Fruit fly (Drosophila melanogaster): ENCODE data around the gene CG18171.

Gene CG18171

DNA sequence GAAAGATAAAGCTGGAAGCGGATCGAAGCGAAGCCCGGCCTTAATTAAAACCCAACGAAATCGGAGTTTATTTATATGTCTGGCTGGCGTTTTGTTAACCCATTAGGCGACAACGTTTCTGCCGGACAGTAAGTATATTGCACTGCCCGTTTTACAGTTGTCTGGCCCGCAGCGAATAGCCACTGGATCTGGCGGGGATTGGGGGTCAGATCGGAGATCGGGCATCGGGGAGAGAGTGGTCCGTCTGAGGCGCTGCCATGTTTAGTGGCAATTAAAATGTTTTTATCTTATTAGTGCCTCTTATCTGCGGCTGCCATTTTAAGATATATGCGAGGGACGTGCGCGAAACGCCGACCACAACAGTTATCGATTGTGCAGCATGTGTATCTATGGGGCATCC, 13.8 kb downstream of the CG18171 start:
- TF ChIP-seq dsf (GFP tag; optimal IDR thresholded peaks at IDR 0.05; ENCODE audit: borderline replicate concordance) (no peak), Abd-B (GFP tag; optimal IDR thresholded peaks at IDR 0.05) (no peak), CG9705 (GFP tag; optimal IDR thresholded peaks at IDR 0.05) (no peak), foxo (GFP tag; optimal IDR thresholded peaks at IDR 0.05) (no peak), OdsH (GFP tag; optimal IDR thresholded peaks at IDR 0.05) (no peak), Vsx2 (GFP tag; optimal IDR thresholded peaks at IDR 0.05; ENCODE audit: partially characterized antibody) (no peak), br (GFP tag; optimal IDR thresholded peaks at IDR 0.05) (no peak)

DNA sequence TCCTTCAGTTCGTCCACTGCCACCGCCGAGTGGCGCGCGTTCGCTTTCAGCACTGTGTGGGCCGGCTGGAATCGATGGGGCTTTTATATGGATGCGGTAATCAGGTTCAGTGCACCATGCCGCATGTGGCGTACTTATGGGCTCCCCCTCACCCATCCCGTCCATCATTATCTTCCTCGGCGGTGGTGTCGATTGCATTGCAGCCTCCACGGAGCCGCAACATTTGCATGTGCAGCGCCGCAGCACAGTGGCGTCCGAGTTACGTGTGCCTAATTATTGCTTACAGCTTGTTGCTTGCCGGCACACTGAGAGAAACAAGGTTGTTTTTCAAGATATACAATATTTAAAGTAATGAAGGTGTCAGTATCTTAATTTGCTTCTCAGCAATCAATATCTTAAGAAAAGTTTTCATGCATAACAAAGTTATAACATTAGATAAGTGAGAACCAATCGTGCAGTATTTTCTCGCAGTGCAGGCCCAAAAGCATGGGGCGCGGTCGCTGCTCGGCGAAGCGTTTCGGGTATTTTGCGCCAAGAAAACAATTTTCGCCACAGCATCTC, 20.5 kb downstream of the CG18171 start, which contains the start of gene CG13931:
TSS of gene CG13931 (minus strand) at position 41 of the 561 bp plus-strand sequence.
- TF ChIP-seq br (GFP tag; optimal IDR thresholded peaks at IDR 0.05) (peak; percentile 28), Sp1 (GFP tag; optimal IDR thresholded peaks at IDR 0.05) (peak; percentile 29), Hnf4 (GFP tag; optimal IDR thresholded peaks at IDR 0.05) (no peak), CG9705 (GFP tag; optimal IDR thresholded peaks at IDR 0.05) (no peak), h (GFP tag; optimal IDR thresholded peaks at IDR 0.05) (peak; percentile 28), HLH106 (tag; optimal IDR thresholded peaks at IDR 0.05) (peak; percentile 22), Abd-B (GFP tag; optimal IDR thresholded peaks at IDR 0.05) (no peak), brk (GFP tag; optimal IDR thresholded peaks at IDR 0.05) (no peak), OdsH (GFP tag; optimal IDR thresholded peaks at IDR 0.05) (peak; percentile 16), dmrt93B (GFP tag; optimal IDR thresholded peaks at IDR 0.05) (peak; percentile 13), jim (GFP tag; optimal IDR thresholded peaks at IDR 0.05) (no peak), ey (GFP tag; optimal IDR thresholded peaks at IDR 0.05) (peak; percentile 31), rgr (GFP tag; optimal IDR thresholded peaks at IDR 0.05) (peak; percentile 31), tai (GFP tag; optimal IDR thresholded peaks at IDR 0.05) (no peak), pan (optimal IDR thresholded peaks at IDR 0.05) (no peak), foxo (GFP tag; optimal IDR thresholded peaks at IDR 0.05) (peak in 1 of 2 experiments; percentile 41), sage (GFP tag; optimal IDR thresholded peaks at IDR 0.05) (no peak), fru (GFP tag; optimal IDR thresholded peaks at IDR 0.05) (peak; percentile 16)

DNA sequence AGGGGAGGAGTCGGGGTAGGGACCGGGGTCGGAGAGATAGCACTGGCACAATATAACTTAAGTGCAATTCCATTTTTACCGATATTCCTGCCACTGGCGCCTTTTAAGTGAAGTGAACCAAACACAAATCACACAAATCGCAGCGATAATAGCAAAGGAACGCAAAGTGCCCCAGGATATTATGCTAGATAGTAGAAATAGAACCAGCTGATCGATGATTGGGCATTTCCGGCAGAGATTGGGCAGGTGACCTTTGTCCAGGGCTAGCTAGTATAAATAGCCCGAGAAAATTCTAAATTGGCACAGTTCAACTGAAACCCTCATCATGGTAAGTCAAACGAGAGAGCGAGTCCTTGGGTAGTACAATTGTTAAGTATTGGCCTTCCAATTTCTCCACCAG, 28.6 kb downstream of the CG18171 start, which contains the start of gene CG12011:
TSS of gene CG12011 (plus strand) at position 301 of the 400 bp plus-strand sequence.
- no peak for TF ChIP-seq foxo (GFP tag; optimal IDR thresholded peaks at IDR 0.05)
- no peak for TF ChIP-seq brk (GFP tag; optimal IDR thresholded peaks at IDR 0.05)
- TF ChIP-seq sage (GFP tag; optimal IDR thresholded peaks at IDR 0.05), result no peak
- no peak for TF ChIP-seq Mio (GFP tag; optimal IDR thresholded peaks at IDR 0.05)
- TF ChIP-seq dsf (GFP tag; optimal IDR thresholded peaks at IDR 0.05; ENCODE audit: borderline replicate concordance), result no peak
- TF ChIP-seq br (GFP tag; optimal IDR thresholded peaks at IDR 0.05), result no peak
- no peak for TF ChIP-seq dmrt93B (GFP tag; optimal IDR thresholded peaks at IDR 0.05)
- TF ChIP-seq HLH106 (tag; optimal IDR thresholded peaks at IDR 0.05), result no peak
- TF ChIP-seq Dif (GFP tag; optimal IDR thresholded peaks at IDR 0.05; ENCODE audit: partially characterized antibody), result no peak
- no peak for TF ChIP-seq Myc (optimal IDR thresholded peaks at IDR 0.05)
- no peak for TF ChIP-seq fru (GFP tag; optimal IDR thresholded peaks at IDR 0.05)

DNA sequence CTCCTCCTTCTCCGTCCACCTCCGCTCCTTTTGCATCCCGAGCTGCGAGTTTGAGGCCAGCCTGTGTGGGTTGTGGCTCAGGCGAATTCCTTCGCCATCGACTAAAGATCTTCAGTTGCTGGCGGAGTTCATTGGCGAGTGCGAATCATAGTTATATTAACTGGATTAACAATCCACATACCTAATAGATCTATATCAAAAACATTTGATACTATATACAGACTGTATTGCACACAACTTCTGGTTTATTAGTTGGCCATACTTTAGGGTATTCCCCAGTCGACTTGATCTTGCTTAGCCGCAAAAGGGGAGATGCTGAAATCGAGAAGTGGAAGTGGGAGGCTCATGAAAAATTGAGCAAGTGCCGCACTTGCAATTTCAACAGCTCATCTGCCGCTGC, 30.1 kb downstream of the CG18171 start:
- TF ChIP-seq h (GFP tag; optimal IDR thresholded peaks at IDR 0.05) (peak; percentile 37), Abd-B (GFP tag; optimal IDR thresholded peaks at IDR 0.05) (no peak)

DNA sequence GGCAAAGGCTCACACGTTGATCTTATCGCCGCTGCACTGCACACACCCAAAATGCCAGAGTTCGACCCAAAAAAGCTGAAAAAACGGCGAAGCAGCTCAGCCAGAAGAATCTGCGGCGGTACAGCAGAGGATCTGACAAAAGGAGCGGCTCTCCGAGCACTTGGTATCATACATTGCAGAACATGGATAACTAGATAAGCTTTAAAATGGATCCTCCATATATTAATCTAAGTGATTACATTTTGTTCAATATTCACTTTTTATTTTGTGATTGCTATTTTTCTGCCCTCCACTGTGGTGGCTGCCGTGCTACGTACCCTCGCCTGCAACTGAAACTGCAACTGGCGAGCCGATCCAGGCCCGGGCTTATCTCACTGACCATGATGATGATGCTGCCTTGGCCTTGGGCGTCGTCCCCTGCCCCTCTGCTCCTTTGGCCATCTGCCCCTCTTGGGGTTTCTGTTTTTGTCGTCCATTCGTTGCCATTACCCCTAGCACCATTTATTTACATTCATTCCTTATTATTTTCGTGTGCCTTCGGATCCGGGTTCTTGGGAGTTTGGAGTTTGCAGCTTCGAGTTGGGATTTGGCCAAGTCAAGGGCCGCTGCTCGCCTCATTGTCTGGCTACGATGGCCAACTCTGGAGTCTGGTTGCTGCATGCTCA, 30.7 kb downstream of the CG18171 start:
- TF ChIP-seq Hnf4 (GFP tag; optimal IDR thresholded peaks at IDR 0.05), result peak; percentile 78
- no peak for TF ChIP-seq tai (GFP tag; optimal IDR thresholded peaks at IDR 0.05)
- TF ChIP-seq h (GFP tag; optimal IDR thresholded peaks at IDR 0.05), result peak; percentile 84
- peak; percentile 93 for TF ChIP-seq br (GFP tag; optimal IDR thresholded peaks at IDR 0.05)
- TF ChIP-seq jim (GFP tag; optimal IDR thresholded peaks at IDR 0.05), result no peak
- TF ChIP-seq CG9705 (GFP tag; optimal IDR thresholded peaks at IDR 0.05), result peak; percentile 68
- TF ChIP-seq Vsx2 (GFP tag; optimal IDR thresholded peaks at IDR 0.05; ENCODE audit: partially characterized antibody), result no peak
- no peak for TF ChIP-seq pan (optimal IDR thresholded peaks at IDR 0.05)
- no peak for TF ChIP-seq dl (GFP tag; optimal IDR thresholded peaks at IDR 0.05; ENCODE audit: insufficient read depth in 1 of 2, partially characterized antibody in 2 of 2)
- TF ChIP-seq Hr83 (GFP tag; optimal IDR thresholded peaks at IDR 0.05; ENCODE audit: poor library complexity, severe bottlenecking), result no peak
- peak; percentile 95 for TF ChIP-seq psq (GFP tag; optimal IDR thresholded peaks at IDR 0.05)
- no peak for TF ChIP-seq Abd-B (GFP tag; optimal IDR thresholded peaks at IDR 0.05)
- TF ChIP-seq ey (GFP tag; optimal IDR thresholded peaks at IDR 0.05), result peak; percentile 90
- TF ChIP-seq CrebA (GFP tag; optimal IDR thresholded peaks at IDR 0.05; ENCODE audit: borderline replicate concordance), result peak; percentile 33
- no peak for TF ChIP-seq sv (GFP tag; optimal IDR thresholded peaks at IDR 0.05)
- peak; percentile 66 for TF ChIP-seq brk (GFP tag; optimal IDR thresholded peaks at IDR 0.05)
- TF ChIP-seq dsf (GFP tag; optimal IDR thresholded peaks at IDR 0.05; ENCODE audit: borderline replicate concordance), result peak; percentile 38
- peak; percentile 23 to 91 for TF ChIP-seq foxo (GFP tag; optimal IDR thresholded peaks at IDR 0.05)
- no peak for TF ChIP-seq N (GFP tag; optimal IDR thresholded peaks at IDR 0.05)
- TF ChIP-seq Jra (GFP tag; optimal IDR thresholded peaks at IDR 0.05), result peak; percentile 55
- TF ChIP-seq usp (GFP tag; optimal IDR thresholded peaks at IDR 0.05), result no peak
- TF ChIP-seq CG32264 (GFP tag; optimal IDR thresholded peaks at IDR 0.05), result peak; percentile 79
- no peak for TF ChIP-seq Hr78 (GFP tag; optimal IDR thresholded peaks at IDR 0.05)
- no peak for TF ChIP-seq GATAd (GFP tag; optimal IDR thresholded peaks at IDR 0.05)
- peak; percentile 24 for TF ChIP-seq Rel (GFP tag; optimal IDR thresholded peaks at IDR 0.05)
- TF ChIP-seq Rel (tag; optimal IDR thresholded peaks at IDR 0.05), result peak; percentile 22
- peak; percentile 91 for TF ChIP-seq OdsH (GFP tag; optimal IDR thresholded peaks at IDR 0.05)
- TF ChIP-seq HLH106 (tag; optimal IDR thresholded peaks at IDR 0.05), result peak; percentile 85
- peak; percentile 94 for TF ChIP-seq fru (GFP tag; optimal IDR thresholded peaks at IDR 0.05)
- TF ChIP-seq sage (GFP tag; optimal IDR thresholded peaks at IDR 0.05), result peak; percentile 51
